Fruit fly (Drosophila melanogaster): ENCODE measurements around the gene CG33922.
A peak's percentile ranks its signal among the peaks of the same experiment; 100 is the strongest.

Gene CG33922

DNA sequence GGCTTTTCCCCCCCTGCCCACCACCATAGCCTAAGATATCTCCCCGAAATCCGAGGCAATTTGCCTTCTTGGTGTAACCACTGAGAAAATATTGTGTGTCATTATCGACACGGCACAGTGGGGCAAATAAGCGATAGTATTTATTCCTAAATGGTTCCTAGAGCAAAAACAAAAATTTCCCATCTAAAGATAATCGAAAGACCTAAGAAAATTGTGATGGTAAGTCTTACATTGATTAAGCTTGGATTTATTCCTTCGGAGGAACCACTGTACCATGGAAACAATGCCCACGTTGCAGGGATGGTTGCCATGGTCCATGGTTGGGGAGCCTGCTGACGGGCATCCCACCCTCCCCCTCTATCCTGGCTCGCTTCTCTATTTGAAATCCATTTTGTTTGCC, 27.5 kb downstream of the CG33922 start (continued):
- TF ChIP-seq CG42726 (GFP tag; IDR thresholded peaks at IDR 0.05; ENCODE audit: partially characterized antibody) (no peak), CG8290 (GFP tag; optimal IDR thresholded peaks at IDR 0.05) (no peak), CG8290 (tag; optimal IDR thresholded peaks at IDR 0.05) (peak in 1 of 2 experiments; percentile 24), CG2202 (tag; optimal IDR thresholded peaks at IDR 0.05) (no peak), Max (GFP tag; optimal IDR thresholded peaks at IDR 0.05) (no peak), gem (tag; optimal IDR thresholded peaks at IDR 0.05) (peak; percentile 54), cg (GFP tag; optimal IDR thresholded peaks at IDR 0.05) (no peak), abd-A (tag; optimal IDR thresholded peaks at IDR 0.05) (peak; percentile 23), pan (optimal IDR thresholded peaks at IDR 0.05) (no peak), pan (GFP tag; optimal IDR thresholded peaks at IDR 0.05 in 1 of 2, IDR thresholded peaks at IDR 0.05 in 1 of 2) (peak in 1 of 2 experiments; percentile 64), CG6654 (GFP tag; optimal IDR thresholded peaks at IDR 0.05) (no peak), gro (GFP tag; optimal IDR thresholded peaks at IDR 0.05) (no peak), CG31388 (GFP tag; optimal IDR thresholded peaks at IDR 0.05) (no peak), Lpt (GFP tag; optimal IDR thresholded peaks at IDR 0.05) (no peak), br (optimal IDR thresholded peaks at IDR 0.05) (no peak), Camta (GFP tag; optimal IDR thresholded peaks at IDR 0.05) (no peak), nerfin-2 (GFP tag; IDR thresholded peaks at IDR 0.05; ENCODE audit: partially characterized antibody) (no peak), E2f1 (GFP tag; IDR thresholded peaks at IDR 0.05) (no peak), her (GFP tag; optimal IDR thresholded peaks at IDR 0.05) (no peak), CG12071 (GFP tag; optimal IDR thresholded peaks at IDR 0.05) (no peak), CG11247 (GFP tag; IDR thresholded peaks at IDR 0.05) (no peak), CG11696 (GFP tag; IDR thresholded peaks at IDR 0.05) (no peak), CG4328 (GFP tag; optimal IDR thresholded peaks at IDR 0.05) (no peak), Adf1 (GFP tag; IDR thresholded peaks at IDR 0.05) (no peak), ase (GFP tag; IDR thresholded peaks at IDR 0.05) (0 out of 3 replicates have a peak, but pooled peaks have one; percentile 36), vfl (GFP tag; optimal IDR thresholded peaks at IDR 0.05) (no peak), bcd (GFP tag; optimal IDR thresholded peaks at IDR 0.05) (peak; percentile 23), ci (GFP tag; IDR thresholded peaks at IDR 0.05) (0 out of 3 replicates have a peak, but pooled peaks have one; percentile 58), Myb (GFP tag; optimal IDR thresholded peaks at IDR 0.05) (no peak), grau (tag; optimal IDR thresholded peaks at IDR 0.05) (peak; percentile 47), CG12236 (GFP tag; optimal IDR thresholded peaks at IDR 0.05) (no peak), Dll (GFP tag; IDR thresholded peaks at IDR 0.05; ENCODE audit: partially characterized antibody) (no peak), wor (GFP tag; IDR thresholded peaks at IDR 0.05) (no peak), chn (GFP tag; optimal IDR thresholded peaks at IDR 0.05) (no peak), HmgD (GFP tag; optimal IDR thresholded peaks at IDR 0.05) (no peak), CG4424 (GFP tag; optimal IDR thresholded peaks at IDR 0.05) (peak; percentile 10), CG18011 (GFP tag; optimal IDR thresholded peaks at IDR 0.05) (no peak)

DNA sequence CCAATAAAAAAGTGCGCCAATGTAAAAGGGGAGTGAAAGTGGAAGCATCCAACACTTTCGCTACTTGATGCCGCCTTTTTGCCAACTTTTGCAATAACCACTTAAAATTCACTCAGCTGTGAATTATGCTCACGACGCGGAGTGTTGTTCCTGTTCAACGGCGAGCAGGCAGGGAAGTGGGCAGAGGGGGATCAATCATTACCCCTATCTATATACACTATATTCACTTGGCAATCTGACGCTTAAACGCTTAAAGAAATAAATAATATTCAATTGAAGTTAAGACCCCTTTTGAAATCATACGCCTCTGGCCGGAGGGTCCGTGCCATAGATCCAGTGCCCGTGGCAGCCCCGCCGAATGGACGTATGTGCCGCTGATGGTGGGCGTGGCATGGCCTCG, 28.7 kb downstream of the CG33922 start:
- TF ChIP-seq Dref (GFP tag; IDR thresholded peaks at IDR 0.05) (no peak), CG11456 (GFP tag; IDR thresholded peaks at IDR 0.05) (0 out of 3 replicates have a peak, but pooled peaks have one; percentile 5), lab (GFP tag; optimal IDR thresholded peaks at IDR 0.05) (no peak), Med (GFP tag) (peak; percentile 54), Mrtf (GFP tag; IDR thresholded peaks at IDR 0.05) (0 out of 3 replicates have a peak, but pooled peaks have one; percentile 14), zfh1 (GFP tag; IDR thresholded peaks at IDR 0.05) (0 out of 3 replicates have a peak, but pooled peaks have one; percentile 14), CG32532 (GFP tag; IDR thresholded peaks at IDR 0.05) (peak; percentile 39; the same call in 1 of the 2 replicates), CG9215 (GFP tag; IDR thresholded peaks at IDR 0.05) (0 out of 2 replicates have a peak, but pooled peaks have one; percentile 7), CG32772 (GFP tag; IDR thresholded peaks at IDR 0.05) (no peak), CG11560 (tag; IDR thresholded peaks at IDR 0.05) (0 out of 3 replicates have a peak, but pooled peaks have one; percentile 27), YL-1 (GFP tag; optimal IDR thresholded peaks at IDR 0.05) (no peak), Ptx1 (GFP tag; IDR thresholded peaks at IDR 0.05) (0 out of 2 replicates have a peak, but pooled peaks have one; percentile 27), toy (GFP tag; IDR thresholded peaks at IDR 0.05) (no peak), Optix (GFP tag; IDR thresholded peaks at IDR 0.05) (peak; percentile 10; the same call in 1 of the 3 replicates), Dbx (GFP tag; IDR thresholded peaks at IDR 0.05) (peak; percentile 46; the same call in 1 of the 3 replicates), sisA (GFP tag; IDR thresholded peaks at IDR 0.05) (0 out of 2 replicates have a peak, but pooled peaks have one; percentile 9), CG4404 (GFP tag; IDR thresholded peaks at IDR 0.05) (peak; percentile 18; the same call in 1 of the 2 replicates), ab (GFP tag; optimal IDR thresholded peaks at IDR 0.05) (no peak)

All from whole organism, embryonic.